Worm (Caenorhabditis elegans) whole organism, early embryonic: ENCODE measurements around the gene C44B12.3.

Experiments used
- aly-1 ChIP-seq: sonication (generic microtip); optimal IDR thresholded peaks from 2 replicates; lab custom pipeline; 2016; ENCODE audit warnings: missing genetic modification characterization, missing compliant biosample characterization
- ama-1 ChIP-seq: fragments of 150-350 bp; optimal IDR thresholded peaks from 2 replicates; lab custom pipeline; 2014
- flt-1 ChIP-seq: fragments of 200-800 bp; sonication (Bioruptor generic); IDR thresholded peaks from 2 replicates; pipeline ENCODE4 v1.3.6; 2022; ENCODE audit warnings: missing genetic modification characterization, missing compliant biosample characterization

DNA sequence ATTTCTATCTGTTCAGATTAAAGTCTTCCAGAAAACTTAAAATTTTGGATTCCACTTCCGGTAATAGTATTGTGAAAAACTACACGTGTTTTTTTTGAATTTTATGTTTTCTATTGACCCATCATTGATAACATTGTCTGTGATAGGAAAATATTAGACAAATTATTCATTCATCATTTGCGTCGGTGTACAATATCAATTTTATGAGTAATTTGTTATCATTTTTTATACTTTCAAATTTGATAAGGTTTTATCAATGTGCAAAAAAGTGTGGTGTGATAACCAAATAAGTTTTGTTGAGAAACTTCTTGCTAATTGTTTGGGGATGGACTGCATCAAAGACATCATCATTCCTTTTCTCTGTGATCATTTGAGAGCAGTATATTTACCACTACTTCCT lies 29.1 kb upstream of the C44B12.3 start:
- no peak for TF ChIP-seq ama-1 (lab: Kevin White, UChicago)
- no peak for TF ChIP-seq flt-1 (GFP tag; lab: Robert Waterston, UW)
- TF ChIP-seq aly-1 (tag; lab: Kevin White, UChicago) = no peak
